Fruit fly (Drosophila melanogaster) whole organism, embryonic: ENCODE measurements around the gene CG13912.

Experiments
- Atf3 ChIP-seq: fragments of 200-800 bp; sonication (Bioruptor generic); optimal IDR thresholded peaks from 3 replicates; lab custom pipeline; 2016; ENCODE audit warnings: missing biosample characterization, missing genetic modification characterization
- B-H2 ChIP-seq: fragments of 200-800 bp; sonication (Bioruptor generic); optimal IDR thresholded peaks from 2 replicates; lab custom pipeline; 2018; ENCODE audit warnings: missing biosample characterization, mild to moderate bottlenecking, missing genetic modification characterization
- Bdp1 ChIP-seq: fragments of 200-800 bp; sonication (Bioruptor generic); optimal IDR thresholded peaks from 3 replicates; lab custom pipeline; 2016; ENCODE audit warnings: missing biosample characterization, missing genetic modification characterization
- CG10274 ChIP-seq: fragments of 200-800 bp; sonication (Bioruptor generic); optimal IDR thresholded peaks from 3 replicates; lab custom pipeline; 2017; ENCODE audit warnings: missing biosample characterization, mild to moderate bottlenecking, missing genetic modification characterization
- CG10366 ChIP-seq: fragments of 200-800 bp; sonication (Bioruptor generic); IDR thresholded peaks from 2 replicates; pipeline ENCODE4 v1.3.6; 2022; ENCODE audit warnings: missing biosample characterization, missing genetic modification characterization
- CG10654 ChIP-seq: fragments of 200-800 bp; sonication (Bioruptor generic); optimal IDR thresholded peaks from 2 replicates; lab custom pipeline; 2016; ENCODE audit warnings: missing biosample characterization, missing genetic modification characterization
- CG12219 ChIP-seq: fragments of 200-800 bp; sonication (Bioruptor generic); optimal IDR thresholded peaks from 3 replicates; lab custom pipeline; 2018; ENCODE audit warnings: missing biosample characterization, mild to moderate bottlenecking, missing genetic modification characterization
- CG12659 ChIP-seq: fragments of 200-800 bp; sonication (Bioruptor generic); optimal IDR thresholded peaks from 3 replicates; lab custom pipeline; 2017; ENCODE audit warnings: mild to moderate bottlenecking, missing biosample characterization, missing genetic modification reagents, missing genetic modification characterization
- CG12744 ChIP-seq: fragments of 200-800 bp; sonication (Bioruptor generic); optimal IDR thresholded peaks from 2 replicates; lab custom pipeline; 2016; ENCODE audit warnings: missing biosample characterization, missing genetic modification characterization
- CG13287 ChIP-seq: fragments of 200-800 bp; sonication (Bioruptor generic); IDR thresholded peaks from 2 replicates; pipeline ENCODE4 v1.3.6; 2022; ENCODE audit warnings: missing biosample characterization, missing genetic modification characterization; ENCODE audit not compliant: partially characterized antibody
- CG13424 ChIP-seq: fragments of 200-800 bp; sonication (Bioruptor generic); optimal IDR thresholded peaks from 2 replicates; lab custom pipeline; 2019; ENCODE audit warnings: missing biosample characterization, mild to moderate bottlenecking, missing genetic modification characterization, moderate library complexity
- CG15514 ChIP-seq: fragments of 200-800 bp; sonication (Bioruptor generic); optimal IDR thresholded peaks from 3 replicates; lab custom pipeline; 2017; ENCODE audit warnings: missing biosample characterization, missing genetic modification characterization, mild to moderate bottlenecking, moderate library complexity, missing genetic modification reagents
- CG17359 ChIP-seq: fragments of 200-800 bp; sonication (Bioruptor generic); optimal IDR thresholded peaks from 3 replicates; lab custom pipeline; 2018; ENCODE audit warnings: missing biosample characterization, mild to moderate bottlenecking, missing genetic modification characterization, moderate library complexity
- CG17361 ChIP-seq: fragments of 200-800 bp; sonication (Bioruptor generic); IDR thresholded peaks from 3 replicates; pipeline ENCODE4 v1.3.6; 2022; ENCODE audit warnings: missing biosample characterization, missing genetic modification characterization
- CG2875 ChIP-seq: fragments of 200-800 bp; sonication (Bioruptor generic); optimal IDR thresholded peaks from 2 replicates; lab custom pipeline; 2017; ENCODE audit warnings: missing biosample characterization, mild to moderate bottlenecking, missing genetic modification characterization, missing genetic modification reagents
- CG30431 ChIP-seq: fragments of 200-800 bp; sonication (Bioruptor generic); optimal IDR thresholded peaks from 2 replicates; lab custom pipeline; 2017; ENCODE audit warnings: missing biosample characterization, missing genetic modification characterization
- CG3163 ChIP-seq: fragments of 200-800 bp; sonication (Bioruptor generic); optimal IDR thresholded peaks from 3 replicates; lab custom pipeline; 2016; ENCODE audit warnings: missing biosample characterization, missing genetic modification characterization
- CG33213 ChIP-seq: fragments of 200-800 bp; sonication (Bioruptor generic); optimal IDR thresholded peaks from 3 replicates; lab custom pipeline; 2016; ENCODE audit warnings: missing biosample characterization, missing genetic modification characterization
- CG3407 ChIP-seq: fragments of 200-800 bp; sonication (Bioruptor generic); optimal IDR thresholded peaks from 2 replicates; lab custom pipeline; 2018; ENCODE audit warnings: missing biosample characterization, mild to moderate bottlenecking, missing genetic modification characterization
- CG4282 ChIP-seq: fragments of 200-800 bp; sonication (Bioruptor generic); optimal IDR thresholded peaks from 2 replicates; lab custom pipeline; 2016; ENCODE audit warnings: missing biosample characterization, missing genetic modification characterization
- CG5953 ChIP-seq: fragments of 200-800 bp; sonication (Bioruptor generic); IDR thresholded peaks from 2 replicates; pipeline ENCODE4 v1.3.6; 2022; ENCODE audit warnings: missing biosample characterization, missing genetic modification characterization
- Dek ChIP-seq: fragments of 200-800 bp; sonication (Bioruptor generic); optimal IDR thresholded peaks from 3 replicates; lab custom pipeline; 2019; ENCODE audit warnings: missing biosample characterization, mild to moderate bottlenecking, missing genetic modification characterization, moderate library complexity
- Dip3 ChIP-seq: fragments of 200-800 bp; sonication (Bioruptor generic); optimal IDR thresholded peaks from 3 replicates; lab custom pipeline; 2016; ENCODE audit warnings: missing biosample characterization, missing genetic modification characterization
- Fer3 ChIP-seq: fragments of 200-800 bp; sonication (Bioruptor generic); optimal IDR thresholded peaks from 2 replicates; lab custom pipeline; 2018; ENCODE audit warnings: missing biosample characterization, mild to moderate bottlenecking, missing genetic modification characterization, moderate library complexity
- HLH4C ChIP-seq: fragments of 200-800 bp; sonication (Bioruptor generic); IDR thresholded peaks from 3 replicates; pipeline ENCODE4 v1.3.6; 2022; ENCODE audit warnings: missing biosample characterization, missing genetic modification characterization; ENCODE audit not compliant: partially characterized antibody
- Hand ChIP-seq: fragments of 200-800 bp; sonication (Bioruptor generic); optimal IDR thresholded peaks from 2 replicates; lab custom pipeline; 2017; ENCODE audit warnings: mild to moderate bottlenecking, missing biosample characterization, missing genetic modification reagents, missing genetic modification characterization
- Lhr ChIP-seq: fragments of 200-800 bp; sonication (Bioruptor generic); optimal IDR thresholded peaks from 3 replicates; lab custom pipeline; 2017; ENCODE audit warnings: mild to moderate bottlenecking, missing biosample characterization, missing genetic modification reagents, missing genetic modification characterization
- Lpt ChIP-seq: fragments of >200 bp; optimal IDR thresholded peaks from 2 replicates; lab custom pipeline; 2018; ENCODE audit warnings: missing biosample characterization, missing genetic modification characterization
- Mes4 ChIP-seq: fragments of 200-800 bp; sonication (Bioruptor generic); optimal IDR thresholded peaks from 2 replicates; lab custom pipeline; 2016; ENCODE audit warnings: missing biosample characterization, missing genetic modification characterization
- Nf-YB ChIP-seq: fragments of 200-800 bp; sonication (Bioruptor generic); optimal IDR thresholded peaks from 3 replicates; lab custom pipeline; 2019; ENCODE audit warnings: missing biosample characterization, mild to moderate bottlenecking, missing genetic modification characterization, moderate library complexity
- NfI ChIP-seq: fragments of 200-800 bp; sonication (Bioruptor generic); optimal IDR thresholded peaks from 3 replicates; lab custom pipeline; 2018; ENCODE audit warnings: missing biosample characterization, mild to moderate bottlenecking, missing genetic modification characterization, moderate library complexity
- Oaz ChIP-seq: fragments of 200-800 bp; sonication (Bioruptor generic); IDR thresholded peaks from 2 replicates; pipeline ENCODE4 v1.3.6; 2022; ENCODE audit warnings: missing biosample characterization, missing genetic modification characterization
- Vsx1 ChIP-seq: fragments of 200-800 bp; sonication (Bioruptor generic); optimal IDR thresholded peaks from 2 replicates; lab custom pipeline; 2017; ENCODE audit warnings: missing biosample characterization, mild to moderate bottlenecking, missing genetic modification characterization, missing genetic modification reagents
- Xrp1 ChIP-seq: fragments of 200-800 bp; sonication (Bioruptor generic); IDR thresholded peaks from 2 replicates; pipeline ENCODE4 v1.3.6; 2022; ENCODE audit warnings: missing biosample characterization, missing genetic modification characterization
- ase ChIP-seq: fragments of 200-800 bp; sonication (Bioruptor generic); IDR thresholded peaks from 3 replicates; pipeline ENCODE4 v1.3.6; 2022; ENCODE audit warnings: missing biosample characterization, missing genetic modification characterization
- cato ChIP-seq: fragments of 200-800 bp; sonication (Bioruptor generic); optimal IDR thresholded peaks from 2 replicates; lab custom pipeline; 2016; ENCODE audit warnings: missing biosample characterization, missing genetic modification characterization, borderline replicate concordance
- chm ChIP-seq: fragments of 200-800 bp; sonication (Bioruptor generic); IDR thresholded peaks from 2 replicates; pipeline ENCODE4 v1.3.6; 2022; ENCODE audit warnings: missing biosample characterization, missing genetic modification characterization
- chn ChIP-seq: fragments of 200-800 bp; sonication (Bioruptor generic); optimal IDR thresholded peaks from 2 replicates; lab custom pipeline; 2016; ENCODE audit warnings: missing biosample characterization, missing genetic modification characterization
- danr ChIP-seq: fragments of 200-800 bp; sonication (Bioruptor generic); IDR thresholded peaks from 2 replicates; pipeline ENCODE4 v1.3.6; 2022; ENCODE audit warnings: missing biosample characterization, missing genetic modification characterization
- emc ChIP-seq: fragments of 200-800 bp; sonication (Bioruptor generic); optimal IDR thresholded peaks from 2 replicates; lab custom pipeline; 2016; ENCODE audit warnings: missing biosample characterization, missing genetic modification characterization
- ewg ChIP-seq: fragments of 200-800 bp; sonication (Bioruptor generic); optimal IDR thresholded peaks from 3 replicates; lab custom pipeline; 2017; ENCODE audit warnings: mild to moderate bottlenecking, missing biosample characterization, missing genetic modification reagents, missing genetic modification characterization
- eyg ChIP-seq: fragments of 200-800 bp; sonication (Bioruptor generic); optimal IDR thresholded peaks from 3 replicates; lab custom pipeline; 2016; ENCODE audit warnings: missing biosample characterization, missing genetic modification characterization
- fd102C ChIP-seq: fragments of 200-800 bp; sonication (Bioruptor generic); optimal IDR thresholded peaks from 2 replicates; lab custom pipeline; 2018; ENCODE audit warnings: missing biosample characterization, mild to moderate bottlenecking, missing genetic modification characterization, moderate library complexity
- mam ChIP-seq: fragments of 200-800 bp; sonication (Bioruptor generic); optimal IDR thresholded peaks from 3 replicates; lab custom pipeline; 2016; ENCODE audit warnings: missing biosample characterization, missing genetic modification characterization
- nmo ChIP-seq: fragments of 200-800 bp; sonication (Bioruptor generic); optimal IDR thresholded peaks from 2 replicates; lab custom pipeline; 2018; ENCODE audit warnings: missing biosample characterization, mild to moderate bottlenecking, missing genetic modification characterization, moderate library complexity
- ranshi ChIP-seq: fragments of 200-800 bp; sonication (Bioruptor generic); IDR thresholded peaks from 2 replicates; pipeline ENCODE4 v1.3.6; 2022; ENCODE audit warnings: missing biosample characterization, missing genetic modification characterization
- slbo ChIP-seq: fragments of 200-800 bp; sonication (Bioruptor generic); IDR thresholded peaks from 2 replicates; pipeline ENCODE4 v1.3.6; 2022; ENCODE audit warnings: missing biosample characterization, missing genetic modification characterization
- stwl ChIP-seq: fragments of 200-800 bp; sonication (Bioruptor generic); optimal IDR thresholded peaks from 3 replicates; lab custom pipeline; 2018; ENCODE audit warnings: missing biosample characterization, mild to moderate bottlenecking, missing genetic modification characterization, moderate library complexity
- tna ChIP-seq: fragments of 200-800 bp; sonication (Bioruptor generic); IDR thresholded peaks from 2 replicates; pipeline ENCODE4 v1.3.6; 2022; ENCODE audit warnings: missing biosample characterization, missing genetic modification characterization; ENCODE audit not compliant: partially characterized antibody
- unpg ChIP-seq: fragments of 200-800 bp; sonication (Bioruptor generic); optimal IDR thresholded peaks from 3 replicates; lab custom pipeline; 2018; ENCODE audit warnings: missing biosample characterization, mild to moderate bottlenecking, missing genetic modification characterization, moderate library complexity
- vvl ChIP-seq: fragments of 200-800 bp; sonication (Bioruptor generic); IDR thresholded peaks from 2 replicates; pipeline ENCODE4 v1.3.6; 2022; ENCODE audit warnings: missing biosample characterization, missing genetic modification characterization

Gene CG13912

DNA sequence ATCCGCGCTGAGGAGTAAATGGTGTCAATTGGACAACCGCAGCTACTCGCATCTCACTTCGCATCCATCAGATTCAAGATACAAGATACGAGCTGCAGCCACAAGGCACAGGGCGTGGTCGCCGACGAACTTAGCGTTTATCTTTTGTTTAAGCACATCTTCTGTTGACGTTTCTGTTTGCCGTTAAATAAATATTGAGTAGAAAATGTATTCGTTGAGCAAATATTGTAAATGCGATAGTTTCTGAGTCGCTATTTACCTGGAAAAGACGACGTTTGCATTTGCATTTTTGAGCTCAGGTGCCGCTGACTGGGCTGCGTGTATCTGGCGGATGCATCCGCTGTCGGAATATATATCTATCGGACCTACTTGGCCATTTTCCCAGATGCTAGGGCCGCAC, 23.1 kb upstream of the CG13912 start (continued):
- TF ChIP-seq slbo (GFP tag; lab: Robert Waterston, UW) (no peak), Lhr (GFP tag; lab: Kevin White, UChicago) (peak; percentile 82), CG12219 (peak; percentile 52), ranshi (GFP tag; lab: Robert Waterston, UW) (peak; percentile 22; the same call in 1 of the 2 replicates), CG12744 (GFP tag; lab: Kevin White, UChicago) (no peak), CG33213 (peak; percentile 64), Dip3 (GFP tag; lab: Kevin White, UChicago) (no peak), nmo (GFP tag; lab: Kevin White, UChicago) (no peak), Lpt (GFP tag; lab: Kevin White, UChicago) (no peak), ase (GFP tag; lab: Robert Waterston, UW) (no peak), Vsx1 (GFP tag; lab: Kevin White, UChicago) (peak; percentile 20), ewg (GFP tag; lab: Kevin White, UChicago) (peak; percentile 51), CG13424 (peak; percentile 61), tna (GFP tag; lab: Robert Waterston, UW) (no peak), Bdp1 (GFP tag; lab: Kevin White, UChicago) (no peak), chm (GFP tag; lab: Robert Waterston, UW) (peak; percentile 63; the same call in 1 of the 2 replicates), vvl (GFP tag; lab: Robert Waterston, UW) (peak; percentile 33; the same call in 1 of the 2 replicates), CG5953 (GFP tag; lab: Robert Waterston, UW) (peak; percentile 35; the same call in 1 of the 2 replicates), CG3407 (peak; percentile 92), unpg (GFP tag; lab: Kevin White, UChicago) (peak; percentile 65), Oaz (GFP tag; lab: Robert Waterston, UW) (no peak), Dek (tag; lab: Kevin White, UChicago) (no peak), Nf-YB (GFP tag; lab: Kevin White, UChicago) (peak; percentile 41), cato (GFP tag; lab: Kevin White, UChicago) (peak; percentile 25), stwl (peak; percentile 1), mam (GFP tag; lab: Kevin White, UChicago) (no peak), CG10274 (GFP tag; lab: Kevin White, UChicago) (no peak), HLH4C (GFP tag; lab: Robert Waterston, UW) (no peak), CG12659 (GFP tag; lab: Kevin White, UChicago) (peak; percentile 36), Xrp1 (GFP tag; lab: Robert Waterston, UW) (peak; percentile 79), CG30431 (GFP tag; lab: Kevin White, UChicago) (peak; percentile 1), CG10654 (GFP tag; lab: Kevin White, UChicago) (peak; percentile 25), Hand (no peak), emc (GFP tag; lab: Kevin White, UChicago) (no peak), chn (GFP tag; lab: Kevin White, UChicago) (no peak), CG10366 (GFP tag; lab: Robert Waterston, UW) (no peak; the same call in 1 of the 2 replicates), B-H2 (GFP tag; lab: Kevin White, UChicago) (no peak), CG2875 (peak; percentile 87), CG15514 (GFP tag; lab: Kevin White, UChicago) (no peak), Atf3 (GFP tag; lab: Kevin White, UChicago) (no peak), CG17361 (GFP tag; lab: Robert Waterston, UW) (no peak), CG13287 (GFP tag; lab: Robert Waterston, UW) (no peak), danr (GFP tag; lab: Robert Waterston, UW) (peak; percentile 15; the same call in 1 of the 2 replicates), fd102C (GFP tag; lab: Kevin White, UChicago) (peak; percentile 98), CG17359 (peak; percentile 71), CG4282 (GFP tag; lab: Kevin White, UChicago) (no peak), Fer3 (tag; lab: Kevin White, UChicago) (peak; percentile 36), Mes4 (GFP tag; lab: Kevin White, UChicago) (peak; percentile 29), CG3163 (peak; percentile 7), eyg (GFP tag; lab: Kevin White, UChicago) (peak; percentile 9), NfI (peak; percentile 28)
